Worm (Caenorhabditis elegans) whole organism, L4/young adult: ENCODE data around the gene srx-133.

Experiments
- W03F9.2 ChIP-seq: fragments of 150-350 bp; optimal IDR thresholded peaks from 2 replicates; lab custom pipeline; 2014; ENCODE audit warnings: missing biosample characterization, missing genetic modification characterization
- dao-5 ChIP-seq: sonication (generic microtip); optimal IDR thresholded peaks from 2 replicates; lab custom pipeline; 2016; ENCODE audit warnings: missing genotype, missing genetic modification characterization, moderate library complexity, missing compliant biosample characterization
- him-1 ChIP-seq: sonication (generic microtip); optimal IDR thresholded peaks from 2 replicates; lab custom pipeline; 2016; ENCODE audit warnings: missing genotype, missing genetic modification reagents, missing genetic modification characterization, missing compliant biosample characterization

Gene srx-133

DNA sequence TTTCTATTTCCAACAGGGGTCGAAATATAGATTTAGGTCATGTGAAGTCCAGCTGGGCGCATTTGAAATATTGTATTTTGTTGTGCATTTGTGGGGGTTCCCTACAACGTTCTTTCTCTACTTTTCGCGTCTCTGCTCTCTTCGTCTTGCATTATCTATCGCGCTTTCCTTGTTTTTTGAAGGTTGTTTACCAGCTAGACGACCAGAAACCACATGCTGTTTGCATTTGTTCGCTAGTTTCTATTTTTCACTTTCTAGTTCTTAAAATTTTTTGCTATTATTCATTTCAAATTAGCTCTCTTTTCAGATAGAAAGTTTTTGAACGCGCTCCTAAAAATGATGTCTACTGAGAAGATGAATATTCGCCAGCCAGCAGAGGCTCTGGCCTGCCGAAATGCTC lies 9.0 kb upstream of the srx-133 start, which contains the start of gene F55B12.10:
Gene F55B12.10 (plus strand): TSS at position 301 of the 400 bp plus-strand sequence.
- no peak for TF ChIP-seq W03F9.2 (tag; lab: Kevin White, UChicago)
- TF ChIP-seq dao-5 (tag; lab: Kevin White, UChicago) = no peak
- TF ChIP-seq him-1 = no peak

ce11 chrV:13840909-13841308 lies 7.6 kb upstream of the srx-133 start, which contains the start of gene srx-17:
Gene srx-17, plus strand, starts transcription at chrV:13841209.
- no peak for TF ChIP-seq him-1
- no peak for TF ChIP-seq dao-5 (tag; lab: Kevin White, UChicago)
- TF ChIP-seq W03F9.2 (tag; lab: Kevin White, UChicago) = no peak

ce11 chrV:13843147-13843546 lies 5.3 kb upstream of the srx-133 start, which contains the start of gene srx-130:
Gene srx-130, plus strand, starts transcription at chrV:13843447.
- TF ChIP-seq W03F9.2 (tag; lab: Kevin White, UChicago) (no peak), him-1 (no peak), dao-5 (tag; lab: Kevin White, UChicago) (no peak)

DNA sequence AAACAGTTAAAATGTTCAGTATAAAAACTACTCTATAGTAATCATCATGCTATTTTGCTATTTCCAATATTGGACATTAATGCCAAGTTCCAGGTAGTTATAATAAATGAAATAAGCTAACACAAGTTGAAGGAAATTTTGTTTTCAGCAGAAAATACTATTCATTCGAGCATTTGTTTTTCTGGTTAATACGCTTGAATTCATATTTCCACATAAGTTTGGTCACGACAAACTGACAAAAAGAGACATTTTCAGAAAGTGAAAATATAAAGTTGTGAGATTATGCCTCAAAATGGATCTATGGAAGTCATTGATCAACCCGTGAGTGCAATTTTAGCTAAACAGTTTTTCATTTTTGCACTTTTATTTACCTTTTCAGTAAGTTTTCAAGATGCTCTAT lies 3.3 kb upstream of the srx-133 start, which contains the start of gene srx-131:
Gene srx-131 (plus strand): TSS at position 301 of the 400 bp plus-strand sequence.
- TF ChIP-seq W03F9.2 (tag; lab: Kevin White, UChicago) (no peak), him-1 (no peak), dao-5 (tag; lab: Kevin White, UChicago) (no peak)

DNA sequence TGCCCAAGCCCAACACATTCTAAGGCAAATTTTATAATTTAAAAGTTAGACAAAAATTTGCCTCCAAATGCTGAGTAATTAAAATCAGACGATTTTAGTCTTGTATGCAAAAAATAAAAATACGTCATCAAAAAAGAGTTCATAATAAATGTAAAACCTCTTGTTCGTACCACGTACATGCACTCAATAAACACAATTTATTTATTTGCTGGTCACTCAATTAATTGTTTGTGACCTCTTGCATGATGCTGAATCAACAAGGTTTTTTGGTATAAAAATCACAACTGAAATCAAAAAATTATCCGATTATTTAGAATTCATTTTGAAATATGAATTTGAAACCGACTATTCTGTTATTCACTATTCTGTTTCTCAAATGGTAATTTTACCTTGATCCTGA lies 1.7 kb downstream of the srx-133 start, which contains the start of gene hpx-2:
Gene hpx-2 (plus strand): TSS at position 301 of the 400 bp plus-strand sequence.
- no peak for TF ChIP-seq dao-5 (tag; lab: Kevin White, UChicago)
- no peak for TF ChIP-seq him-1
- TF ChIP-seq W03F9.2 (tag; lab: Kevin White, UChicago) = no peak

DNA sequence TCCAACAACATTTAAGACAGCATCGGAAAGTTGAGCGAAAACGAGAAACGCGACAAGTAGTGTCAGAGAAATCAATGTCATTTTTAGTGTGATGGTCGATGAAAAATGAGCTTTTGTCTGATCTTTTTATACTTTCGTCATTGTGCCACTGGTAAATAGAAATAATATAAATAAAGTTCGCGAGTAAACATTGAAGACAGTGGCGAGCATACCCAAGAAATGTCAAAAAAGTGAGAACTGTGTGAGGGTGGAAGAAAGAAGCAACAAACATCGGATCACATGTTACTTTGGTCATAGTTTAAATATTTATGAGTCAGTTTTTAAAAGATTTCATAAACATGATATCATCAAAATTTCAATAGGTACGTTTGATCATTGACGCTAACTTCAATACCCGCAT lies 5.8 kb downstream of the srx-133 start, which contains the start of gene ttr-21:
Gene ttr-21 (minus strand): TSS at position 100 of the 400 bp plus-strand sequence.
- no peak for TF ChIP-seq W03F9.2 (tag; lab: Kevin White, UChicago)
- TF ChIP-seq him-1 = no peak
- TF ChIP-seq dao-5 (tag; lab: Kevin White, UChicago) = no peak

ce11 chrV:13856376-13856775 lies 7.9 kb downstream of the srx-133 start, which contains the start of gene srx-134:
Gene srx-134, minus strand, starts transcription at chrV:13856476.
- no peak for TF ChIP-seq W03F9.2 (tag; lab: Kevin White, UChicago)
- no peak for TF ChIP-seq him-1
- no peak for TF ChIP-seq dao-5 (tag; lab: Kevin White, UChicago)

DNA sequence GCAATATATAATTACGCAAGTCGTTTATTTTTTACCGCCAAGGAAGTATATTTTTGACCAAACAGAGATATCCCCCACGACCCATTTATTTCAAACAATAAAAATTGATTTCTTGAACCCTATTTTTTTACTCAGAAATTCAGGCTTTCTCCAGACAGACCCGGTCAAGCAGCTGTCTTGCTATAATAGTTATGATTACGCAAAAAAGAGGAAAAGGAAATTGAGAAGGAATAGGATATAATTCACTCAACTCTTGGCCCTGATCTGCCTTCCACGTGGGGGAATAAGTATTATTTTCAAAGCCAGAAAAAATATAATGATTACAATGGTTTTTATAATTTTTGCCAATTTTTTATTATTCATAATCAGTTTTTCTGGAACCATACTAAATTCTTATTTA lies 8.7 kb downstream of the srx-133 start, which contains the start of gene srx-136:
Gene srx-136 (plus strand): TSS at position 301 of the 400 bp plus-strand sequence.
- no peak for TF ChIP-seq W03F9.2 (tag; lab: Kevin White, UChicago)
- TF ChIP-seq him-1 = no peak

DNA sequence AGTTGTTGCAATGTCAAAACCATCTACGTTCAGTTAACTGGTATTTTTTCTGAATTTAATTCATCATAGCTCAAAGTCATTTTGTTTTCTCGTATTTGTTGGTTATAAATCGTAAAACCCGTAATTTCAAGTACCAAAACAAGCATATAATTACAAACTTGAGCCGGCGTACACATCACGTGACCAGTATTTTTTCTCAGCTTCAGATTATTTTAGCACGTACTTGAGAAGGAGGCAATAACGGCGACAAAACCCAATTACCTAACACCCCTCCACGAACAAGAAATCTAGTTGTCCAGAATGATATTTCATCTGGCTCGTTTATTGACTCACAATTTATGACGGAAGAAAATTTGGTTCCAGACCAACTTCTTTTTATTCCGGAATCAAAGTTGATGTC lies 10.4 kb downstream of the srx-133 start, which contains the start of gene srx-135:
Gene srx-135 (plus strand): TSS at position 301 of the 400 bp plus-strand sequence.
- TF ChIP-seq him-1 (no peak), W03F9.2 (tag; lab: Kevin White, UChicago) (no peak), dao-5 (tag; lab: Kevin White, UChicago) (no peak)

DNA sequence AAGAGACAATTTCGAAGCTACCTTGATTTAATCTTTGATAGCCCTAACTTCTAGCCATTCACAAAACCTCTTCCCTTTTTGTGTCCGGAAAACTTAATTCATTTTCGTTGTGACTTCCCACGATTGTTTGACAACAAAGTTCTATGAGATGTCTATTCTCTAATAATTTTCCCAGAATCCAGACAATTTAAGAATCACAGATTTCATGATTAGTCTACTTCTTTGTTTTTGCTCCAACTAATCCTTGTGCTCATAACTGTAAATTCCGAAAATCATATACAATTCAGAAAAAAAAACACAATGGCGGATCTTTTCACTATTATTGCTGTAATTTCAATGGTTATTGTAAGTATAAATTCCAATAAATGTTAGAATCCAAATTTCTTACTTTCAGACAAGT lies 14.0 kb downstream of the srx-133 start, which contains the start of gene srx-137:
Gene srx-137 (plus strand): TSS at position 301 of the 400 bp plus-strand sequence.
- TF ChIP-seq W03F9.2 (tag; lab: Kevin White, UChicago) (no peak), dao-5 (tag; lab: Kevin White, UChicago) (no peak), him-1 (no peak)

ce11 chrV:13863700-13864099 lies 15.2 kb downstream of the srx-133 start:
- TF ChIP-seq dao-5 (tag; lab: Kevin White, UChicago) (no peak), W03F9.2 (tag; lab: Kevin White, UChicago) (no peak), him-1 (no peak)

DNA sequence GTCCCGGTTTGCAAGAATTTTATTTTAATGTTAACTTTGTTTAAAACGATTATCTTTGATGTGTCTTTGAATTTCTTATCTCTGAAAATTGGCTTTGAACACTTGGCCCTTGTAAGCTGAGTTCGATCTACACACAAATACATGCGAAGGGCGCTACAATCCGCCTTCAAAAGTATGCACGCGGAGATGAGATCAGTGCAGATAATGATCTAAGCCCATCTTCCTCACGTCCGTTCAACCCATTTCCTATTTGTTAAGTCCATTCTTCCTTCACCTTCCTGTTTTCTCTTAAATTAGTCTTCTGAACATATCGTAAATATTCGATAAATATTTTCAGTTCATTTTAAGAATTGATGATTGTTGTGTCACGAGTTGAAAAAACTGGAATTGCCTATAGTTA lies 17.9 kb downstream of the srx-133 start, which contains the start of gene nhr-175:
Gene nhr-175 (plus strand): TSS at position 339 of the 400 bp plus-strand sequence.
- TF ChIP-seq dao-5 (tag; lab: Kevin White, UChicago) (no peak), W03F9.2 (tag; lab: Kevin White, UChicago) (no peak), him-1 (no peak)

- TF ChIP-seq him-1 = no peak
- TF ChIP-seq W03F9.2 (tag; lab: Kevin White, UChicago) = no peak
- no peak for TF ChIP-seq dao-5 (tag; lab: Kevin White, UChicago)
Observed at ce11 chrV:13869551-13869950, 21.1 kb downstream of the srx-133 start.

DNA sequence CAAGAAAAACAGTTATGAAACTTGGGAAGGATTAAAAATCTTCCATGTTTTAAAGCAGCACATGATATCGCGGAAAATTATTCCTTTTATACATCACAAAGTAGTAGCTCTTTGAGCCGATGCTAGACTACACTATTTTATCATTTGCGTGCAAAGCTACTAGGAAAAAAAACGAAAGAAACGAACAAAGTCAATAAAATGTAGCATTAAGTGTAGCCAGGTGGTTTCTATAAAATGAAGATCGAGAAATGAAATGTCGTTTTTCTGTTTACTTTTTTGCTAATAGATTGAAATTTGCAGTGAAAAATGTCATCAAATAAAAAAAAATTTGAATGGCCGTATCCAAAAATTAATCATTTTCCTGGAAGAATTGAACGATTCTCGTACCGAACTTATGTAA lies 24.4 kb downstream of the srx-133 start, which contains the start of gene cpt-5:
Gene cpt-5 (plus strand): TSS at position 301 of the 400 bp plus-strand sequence.
- no peak for TF ChIP-seq W03F9.2 (tag; lab: Kevin White, UChicago)
- TF ChIP-seq dao-5 (tag; lab: Kevin White, UChicago) = no peak
